Fruit fly (Drosophila melanogaster) whole organism, embryonic: ENCODE measurements around the gene Tengl3.

ENCODE experiments used
- B-H2 ChIP-seq: fragments of 200-800 bp; sonication (Bioruptor generic); optimal IDR thresholded peaks from 2 replicates; lab custom pipeline; 2018; ENCODE audit warnings: missing biosample characterization, mild to moderate bottlenecking, missing genetic modification characterization
- CG10267 ChIP-seq: fragments of 200-800 bp; sonication (Bioruptor generic); optimal IDR thresholded peaks from 2 replicates; lab custom pipeline; 2018; ENCODE audit warnings: missing biosample characterization, mild to moderate bottlenecking, missing genetic modification characterization, moderate library complexity
- CG10979 ChIP-seq: fragments of 200-800 bp; sonication (Bioruptor generic); optimal IDR thresholded peaks from 2 replicates; lab custom pipeline; 2018; ENCODE audit warnings: missing biosample characterization, mild to moderate bottlenecking, missing genetic modification characterization, moderate library complexity
- CG11456 ChIP-seq: fragments of 200-800 bp; sonication (Bioruptor generic); IDR thresholded peaks from 3 replicates; pipeline ENCODE4 v1.3.6; 2022; ENCODE audit warnings: missing biosample characterization, missing genetic modification characterization
- CG12071 ChIP-seq: fragments of 200-800 bp; sonication (Bioruptor generic); optimal IDR thresholded peaks from 3 replicates; lab custom pipeline; 2018; ENCODE audit warnings: missing biosample characterization, mild to moderate bottlenecking, missing genetic modification characterization
- CG14710 ChIP-seq: fragments of 200-800 bp; sonication (Bioruptor generic); optimal IDR thresholded peaks from 3 replicates; lab custom pipeline; 2019; ENCODE audit warnings: missing biosample characterization, mild to moderate bottlenecking, missing genetic modification characterization, moderate library complexity
- CG16863 ChIP-seq: fragments of 200-800 bp; sonication (Bioruptor generic); optimal IDR thresholded peaks from 3 replicates; lab custom pipeline; 2016; ENCODE audit warnings: missing biosample characterization, missing genetic modification characterization
- CG17328 ChIP-seq: fragments of 200-800 bp; sonication (Bioruptor generic); IDR thresholded peaks from 2 replicates; pipeline ENCODE4 v1.3.6; 2022; ENCODE audit warnings: missing biosample characterization, missing genetic modification characterization
- CG1792 ChIP-seq: fragments of 200-800 bp; sonication (Bioruptor generic); optimal IDR thresholded peaks from 2 replicates; lab custom pipeline; 2016; ENCODE audit warnings: missing biosample characterization, missing genetic modification characterization
- CG2199 ChIP-seq: fragments of 200-800 bp; sonication (Bioruptor generic); IDR thresholded peaks from 3 replicates; pipeline ENCODE4 v1.3.6; 2022; ENCODE audit warnings: missing biosample characterization, missing genetic modification characterization
- CG2202 ChIP-seq: fragments of 200-800 bp; sonication (Bioruptor generic); optimal IDR thresholded peaks from 2 replicates; lab custom pipeline; 2018; ENCODE audit warnings: missing biosample characterization, mild to moderate bottlenecking, missing genetic modification characterization
- CG30403 ChIP-seq: fragments of 200-800 bp; sonication (Bioruptor generic); optimal IDR thresholded peaks from 3 replicates; lab custom pipeline; 2016; ENCODE audit warnings: missing biosample characterization, missing genetic modification characterization
- CG3407 ChIP-seq: fragments of 200-800 bp; sonication (Bioruptor generic); optimal IDR thresholded peaks from 2 replicates; lab custom pipeline; 2018; ENCODE audit warnings: missing biosample characterization, mild to moderate bottlenecking, missing genetic modification characterization
- CG7372 ChIP-seq: fragments of 200-800 bp; sonication (Bioruptor generic); IDR thresholded peaks from 2 replicates; pipeline ENCODE4 v1.3.6; 2022; ENCODE audit warnings: missing biosample characterization, missing genetic modification characterization
- CG7839 ChIP-seq: fragments of 200-800 bp; sonication (Bioruptor generic); optimal IDR thresholded peaks from 3 replicates; lab custom pipeline; 2018; ENCODE audit warnings: missing biosample characterization, mild to moderate bottlenecking, missing genetic modification characterization, moderate library complexity
- CG8281 ChIP-seq: fragments of 200-800 bp; sonication (Bioruptor generic); optimal IDR thresholded peaks from 2 replicates; lab custom pipeline; 2018; ENCODE audit warnings: missing biosample characterization, mild to moderate bottlenecking, missing genetic modification characterization, moderate library complexity
- CG8924 ChIP-seq: fragments of 200-800 bp; optimal IDR thresholded peaks from 3 replicates; lab custom pipeline; 2019; ENCODE audit warnings: missing biosample characterization, mild to moderate bottlenecking, missing genetic modification characterization, moderate library complexity
- CG9215 ChIP-seq: fragments of 200-800 bp; sonication (Bioruptor generic); IDR thresholded peaks from 2 replicates; pipeline ENCODE4 v1.3.6; 2022; ENCODE audit warnings: missing biosample characterization, missing genetic modification characterization
- CG9727 ChIP-seq: fragments of 200-800 bp; sonication (Bioruptor generic); optimal IDR thresholded peaks from 3 replicates; lab custom pipeline; 2017; ENCODE audit warnings: missing biosample characterization, mild to moderate bottlenecking, missing genetic modification characterization
- CG9817 ChIP-seq: fragments of 200-800 bp; sonication (Bioruptor generic); optimal IDR thresholded peaks from 2 replicates; lab custom pipeline; 2018; ENCODE audit warnings: missing biosample characterization, mild to moderate bottlenecking, missing genetic modification characterization, moderate library complexity
- Fer2 ChIP-seq: fragments of 200-800 bp; sonication (Bioruptor generic); optimal IDR thresholded peaks from 2 replicates; lab custom pipeline; 2018; ENCODE audit warnings: missing biosample characterization, mild to moderate bottlenecking, missing genetic modification characterization, moderate library complexity
- Hand ChIP-seq: fragments of 200-800 bp; sonication (Bioruptor generic); optimal IDR thresholded peaks from 2 replicates; lab custom pipeline; 2017; ENCODE audit warnings: mild to moderate bottlenecking, missing biosample characterization, missing genetic modification reagents, missing genetic modification characterization
- Hmx ChIP-seq: fragments of 200-800 bp; sonication (Bioruptor generic); optimal IDR thresholded peaks from 2 replicates; lab custom pipeline; 2016; ENCODE audit warnings: missing biosample characterization, missing genetic modification characterization
- Hr51 ChIP-seq, 2 experiments: fragments of 200-800 bp; sonication (Bioruptor generic); optimal IDR thresholded peaks; 2 replicates in 1 of 2; 3 replicates in 1 of 2; lab custom pipeline; 2016 to 2018; ENCODE audit warnings: missing biosample characterization in 2 of 2, missing genetic modification characterization in 2 of 2, mild to moderate bottlenecking in 1 of 2, moderate library complexity in 1 of 2
- Poxn ChIP-seq: fragments of 200-800 bp; sonication (Bioruptor generic); IDR thresholded peaks from 2 replicates; pipeline ENCODE4 v1.3.6; 2022; ENCODE audit warnings: missing biosample characterization, missing genetic modification characterization
- Taf1 ChIP-seq: fragments of 200-800 bp; sonication (Bioruptor generic); IDR thresholded peaks from 2 replicates; pipeline ENCODE4 v1.3.6; 2022; ENCODE audit warnings: missing biosample characterization, missing genetic modification characterization
- al ChIP-seq: fragments of 200-800 bp; sonication (Bioruptor generic); IDR thresholded peaks from 2 replicates; pipeline ENCODE4 v1.3.6; 2022; ENCODE audit warnings: missing biosample characterization, missing genetic modification characterization
- ato ChIP-seq: fragments of 200-800 bp; sonication (Bioruptor generic); IDR thresholded peaks from 2 replicates; pipeline ENCODE4 v1.3.6; 2022; ENCODE audit warnings: missing biosample characterization, missing genetic modification characterization; ENCODE audit not compliant: partially characterized antibody
- btn ChIP-seq: fragments of 200-800 bp; sonication (Bioruptor generic); optimal IDR thresholded peaks from 2 replicates; lab custom pipeline; 2016; ENCODE audit warnings: missing biosample characterization, missing genetic modification characterization
- cas ChIP-seq: fragments of 200-800 bp; sonication (Bioruptor generic); IDR thresholded peaks from 2 replicates; pipeline ENCODE4 v1.3.6; 2022; ENCODE audit warnings: missing biosample characterization, missing genetic modification characterization
- dati ChIP-seq: fragments of 200-800 bp; sonication (Bioruptor generic); IDR thresholded peaks from 2 replicates; pipeline ENCODE4 v1.3.6; 2022; ENCODE audit warnings: missing biosample characterization, missing genetic modification characterization
- dysf ChIP-seq: fragments of 200-800 bp; sonication (Bioruptor generic); IDR thresholded peaks from 3 replicates; pipeline ENCODE4 v1.3.6; 2022; ENCODE audit warnings: missing biosample characterization, missing genetic modification characterization
- ewg ChIP-seq: fragments of 200-800 bp; sonication (Bioruptor generic); optimal IDR thresholded peaks from 3 replicates; lab custom pipeline; 2017; ENCODE audit warnings: mild to moderate bottlenecking, missing biosample characterization, missing genetic modification reagents, missing genetic modification characterization
- gce ChIP-seq: fragments of 200-800 bp; sonication (Bioruptor generic); IDR thresholded peaks from 3 replicates; pipeline ENCODE4 v1.3.6; 2022; ENCODE audit warnings: missing biosample characterization, missing genetic modification characterization
- insv ChIP-seq, 2 experiments: fragments of 200-800 bp; sonication (Bioruptor generic); optimal IDR thresholded peaks; 3 replicates each; lab custom pipeline; 2016 to 2018; ENCODE audit warnings: missing biosample characterization in 2 of 2, missing genetic modification characterization in 2 of 2
- lab ChIP-seq: fragments of 200-800 bp; sonication (Bioruptor generic); optimal IDR thresholded peaks from 3 replicates; lab custom pipeline; 2017; ENCODE audit warnings: missing biosample characterization, missing genetic modification characterization, mild to moderate bottlenecking, moderate library complexity, missing genetic modification reagents
- maf-S ChIP-seq: fragments of 200-800 bp; sonication (Bioruptor generic); optimal IDR thresholded peaks from 2 replicates; lab custom pipeline; 2016; ENCODE audit warnings: missing biosample characterization, missing genetic modification characterization
- mld ChIP-seq: fragments of 200-800 bp; sonication (Bioruptor generic); IDR thresholded peaks from 3 replicates; pipeline ENCODE4 v1.3.6; 2022; ENCODE audit warnings: missing biosample characterization, missing genetic modification characterization; ENCODE audit not compliant: partially characterized antibody
- oc ChIP-seq: fragments of 200-800 bp; sonication (Bioruptor generic); optimal IDR thresholded peaks from 2 replicates; lab custom pipeline; 2018; ENCODE audit warnings: missing biosample characterization, mild to moderate bottlenecking, missing genetic modification characterization, moderate library complexity
- odd ChIP-seq: fragments of 200-800 bp; sonication (Bioruptor generic); optimal IDR thresholded peaks from 2 replicates; lab custom pipeline; 2017; ENCODE audit warnings: missing biosample characterization, mild to moderate bottlenecking, missing genetic modification characterization
- ssp ChIP-seq: fragments of 200-800 bp; sonication (Bioruptor generic); IDR thresholded peaks from 2 replicates; pipeline ENCODE4 v1.3.6; 2022; ENCODE audit warnings: missing biosample characterization, missing genetic modification characterization
- tap ChIP-seq: fragments of 200-800 bp; optimal IDR thresholded peaks from 3 replicates; lab custom pipeline; 2019; ENCODE audit warnings: missing biosample characterization, mild to moderate bottlenecking, missing genetic modification characterization, moderate library complexity
- tio ChIP-seq: fragments of 200-800 bp; sonication (Bioruptor generic); optimal IDR thresholded peaks from 2 replicates; lab custom pipeline; 2017; ENCODE audit warnings: missing biosample characterization, missing genetic modification characterization, inconsistent platforms
- twi ChIP-seq: fragments of 200-800 bp; optimal IDR thresholded peaks from 2 replicates; lab custom pipeline; 2019; ENCODE audit warnings: missing biosample characterization, mild to moderate bottlenecking, missing genetic modification characterization, moderate library complexity
- wek ChIP-seq: fragments of 200-800 bp; sonication (Bioruptor generic); optimal IDR thresholded peaks from 3 replicates; lab custom pipeline; 2018; ENCODE audit warnings: missing biosample characterization, mild to moderate bottlenecking, missing genetic modification characterization, moderate library complexity
- zfh2 ChIP-seq: fragments of 200-800 bp; sonication (Bioruptor generic); optimal IDR thresholded peaks from 2 replicates; lab custom pipeline; 2016; ENCODE audit warnings: missing biosample characterization, missing genetic modification characterization

The Tengl3 gene

dm6 chr2L:2202018-2202852 lies 35.8 kb downstream of the Tengl3 start (continued):
- TF ChIP-seq CG7372 (GFP tag; lab: Robert Waterston, UW) (peak; percentile 96), insv (GFP tag; optimal IDR thresholded peaks at IDR 0.05; lab: Kevin White, UChicago) (peak; percentile 60 to 61), cas (GFP tag; lab: Robert Waterston, UW) (peak; percentile 79), CG16863 (GFP tag; lab: Kevin White, UChicago) (peak; percentile 99), maf-S (GFP tag; lab: Kevin White, UChicago) (peak; percentile 96), CG8281 (tag; lab: Kevin White, UChicago) (peak; percentile 93), mld (GFP tag; lab: Robert Waterston, UW) (peak; percentile 72; the same call in 2 of the 3 replicates), B-H2 (GFP tag; lab: Kevin White, UChicago) (no peak), CG9817 (tag; lab: Kevin White, UChicago) (peak; percentile 87), dysf (peak; percentile 96), ssp (peak; percentile 94), Fer2 (peak; percentile 72), CG30403 (peak; percentile 99), CG14710 (tag; lab: Kevin White, UChicago) (peak; percentile 99), CG7839 (tag; lab: Kevin White, UChicago) (peak; percentile 99), zfh2 (no peak), CG8924 (tag; lab: Kevin White, UChicago) (peak; percentile 99), CG10979 (tag; lab: Kevin White, UChicago) (peak; percentile 100), lab (GFP tag; lab: Kevin White, UChicago) (peak; percentile 96), Hand (GFP tag; lab: Kevin White, UChicago) (peak; percentile 77), dati (peak; percentile 98), CG11456 (GFP tag; lab: Robert Waterston, UW) (peak; percentile 89), CG9215 (GFP tag; lab: Robert Waterston, UW) (peak; percentile 84), CG3407 (peak; percentile 99), oc (peak; percentile 100), CG10267 (tag; lab: Kevin White, UChicago) (peak; percentile 99), tap (peak; percentile 99), ewg (GFP tag; lab: Kevin White, UChicago) (peak; percentile 99), CG12071 (GFP tag; lab: Kevin White, UChicago) (peak; percentile 97), Poxn (GFP tag; lab: Robert Waterston, UW) (no peak), twi (tag; lab: Kevin White, UChicago) (peak; percentile 97), tio (GFP tag; lab: Kevin White, UChicago) (peak; percentile 97), Hmx (peak; percentile 73), btn (peak; percentile 98), gce (GFP tag; lab: Robert Waterston, UW) (peak; percentile 100), Taf1 (GFP tag; lab: Robert Waterston, UW) (peak; percentile 80), wek (GFP tag; lab: Kevin White, UChicago) (peak; percentile 94), CG9727 (peak; percentile 100), CG2199 (GFP tag; lab: Robert Waterston, UW) (peak; percentile 99), Hr51 (GFP tag; optimal IDR thresholded peaks at IDR 0.05; lab: Kevin White, UChicago) (peak; percentile 95 to 99), odd (GFP tag; lab: Kevin White, UChicago) (peak; percentile 97), CG1792 (peak; percentile 96), al (GFP tag; lab: Robert Waterston, UW) (peak; percentile 60), CG17328 (GFP tag; lab: Robert Waterston, UW) (peak; percentile 100), ato (GFP tag; lab: Robert Waterston, UW) (peak; percentile 21; the same call in 1 of the 2 replicates), CG2202 (peak; percentile 100)
